Worm (Caenorhabditis elegans) whole organism, late embryonic: Measurements from ENCODE around the gene nova-1.

Source experiments
- ama-1 ChIP-seq: fragments of 150-350 bp; optimal IDR thresholded peaks from 2 replicates; lab custom pipeline; 2014
- ceh-22 ChIP-seq: sonication (generic microtip); optimal IDR thresholded peaks from 2 replicates; lab custom pipeline; 2017; ENCODE audit warnings: missing biosample characterization, missing genetic modification characterization
- ceh-9 ChIP-seq: sonication (generic microtip); optimal IDR thresholded peaks from 2 replicates; lab custom pipeline; 2016; ENCODE audit warnings: mild to moderate bottlenecking, missing genetic modification characterization, inconsistent platforms, missing compliant biosample characterization
- dmd-4 ChIP-seq: sonication (generic microtip); optimal IDR thresholded peaks from 2 replicates; lab custom pipeline; 2016; ENCODE audit warnings: borderline replicate concordance, missing genetic modification characterization, missing compliant biosample characterization
- fax-1 ChIP-seq: sonication (generic microtip); optimal IDR thresholded peaks from 2 replicates; lab custom pipeline; 2016; ENCODE audit warnings: missing genotype, missing genetic modification characterization, missing compliant biosample characterization
- fkh-10 ChIP-seq: fragments of 150-350 bp; optimal IDR thresholded peaks from 2 replicates; lab custom pipeline; 2014; ENCODE audit warnings: missing biosample characterization, missing genetic modification reagents, missing genetic modification characterization
- fkh-6 ChIP-seq: sonication (generic microtip); optimal IDR thresholded peaks from 2 replicates; lab custom pipeline; 2016; ENCODE audit warnings: missing genetic modification characterization, missing compliant biosample characterization
- nfya-1 ChIP-seq: sonication (generic microtip); optimal IDR thresholded peaks from 2 replicates; lab custom pipeline; 2017; ENCODE audit warnings: missing genetic modification characterization, mild to moderate bottlenecking, missing compliant biosample characterization, antibody characterized with exemption, moderate library complexity
- nhr-11 ChIP-seq: fragments of 150-350 bp; optimal IDR thresholded peaks from 2 replicates; lab custom pipeline; 2014; ENCODE audit warnings: missing biosample characterization, missing genetic modification characterization
- pax-1 ChIP-seq: fragments of 150-350 bp; optimal IDR thresholded peaks from 2 replicates; lab custom pipeline; 2014; ENCODE audit warnings: missing biosample characterization, missing genetic modification characterization
- pha-4 ChIP-seq: fragments of 150-350 bp; optimal IDR thresholded peaks from 2 replicates; lab custom pipeline; 2018; ENCODE audit warnings: missing biosample characterization, missing genetic modification reagents, missing genetic modification characterization
- tbx-7 ChIP-seq: sonication (generic microtip); optimal IDR thresholded peaks from 2 replicates; lab custom pipeline; 2016; ENCODE audit warnings: missing genotype, missing genetic modification characterization, missing compliant biosample characterization

DNA sequence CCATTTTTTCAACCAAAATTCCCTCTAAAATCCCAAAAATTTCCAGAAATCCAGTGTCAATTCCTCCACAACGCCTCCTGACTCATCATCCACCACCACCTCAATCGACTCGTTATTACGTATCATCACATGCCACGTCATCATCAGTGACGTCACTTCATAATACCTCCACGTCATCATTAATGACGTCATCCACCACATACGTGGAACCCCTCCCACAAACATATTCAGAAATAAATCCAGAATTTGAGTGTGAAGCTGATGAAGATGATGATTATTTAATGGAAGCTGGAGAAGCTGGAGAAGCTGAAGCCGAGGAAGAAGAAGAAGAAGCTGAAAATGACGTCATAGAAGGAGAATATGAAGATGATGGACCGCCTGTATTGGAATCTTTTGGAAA lies 12.2 kb upstream of the nova-1 start:
- TF ChIP-seq nhr-11 (tag; lab: Kevin White, UChicago) = no peak
- no peak for TF ChIP-seq nfya-1 (tag; lab: Kevin White, UChicago)
- no peak for TF ChIP-seq ama-1 (lab: Kevin White, UChicago)
- no peak for TF ChIP-seq fkh-10 (GFP tag; lab: Kevin White, UChicago)
- no peak for TF ChIP-seq ceh-22 (tag; lab: Kevin White, UChicago)
- no peak for TF ChIP-seq fkh-6 (tag; lab: Kevin White, UChicago)
- no peak for TF ChIP-seq pax-1
- TF ChIP-seq ceh-9 = no peak
- no peak for TF ChIP-seq pha-4
- no peak for TF ChIP-seq fax-1
- no peak for TF ChIP-seq dmd-4
- no peak for TF ChIP-seq tbx-7 (tag; lab: Kevin White, UChicago)
